Worm (Caenorhabditis elegans) whole organism, late embryonic: ENCODE results near the gene flp-3.

Experiments
- C38D4.7 ChIP-seq: fragments of 200-800 bp; sonication (Bioruptor generic); optimal IDR thresholded peaks from 2 replicates; lab custom pipeline; 2018; ENCODE audit warnings: mild to moderate bottlenecking, missing genetic modification characterization, moderate library complexity, missing compliant biosample characterization
- T23F11.4 ChIP-seq: fragments of 200-800 bp; sonication (Bioruptor generic); optimal IDR thresholded peaks from 2 replicates; lab custom pipeline; 2018; ENCODE audit warnings: mild to moderate bottlenecking, missing genetic modification characterization, missing compliant biosample characterization
- Y22D7AL.16 ChIP-seq: sonication (generic microtip); optimal IDR thresholded peaks from 2 replicates; lab custom pipeline; 2016; ENCODE audit warnings: missing genetic modification characterization, missing compliant biosample characterization
- ceh-18 ChIP-seq: sonication (generic microtip); optimal IDR thresholded peaks from 2 replicates; lab custom pipeline; 2016; ENCODE audit warnings: missing genetic modification characterization, missing compliant biosample characterization
- ceh-30 ChIP-seq: fragments of 150-350 bp; optimal IDR thresholded peaks from 2 replicates; lab custom pipeline; 2014; ENCODE audit warnings: missing biosample characterization, missing genetic modification characterization
- ceh-9 ChIP-seq: sonication (generic microtip); optimal IDR thresholded peaks from 2 replicates; lab custom pipeline; 2016; ENCODE audit warnings: mild to moderate bottlenecking, missing genetic modification characterization, inconsistent platforms, missing compliant biosample characterization
- dve-1 ChIP-seq: sonication (generic microtip); optimal IDR thresholded peaks from 2 replicates; lab custom pipeline; 2017; ENCODE audit warnings: antibody characterized with exemption, mild to moderate bottlenecking, missing genetic modification characterization, missing compliant biosample characterization
- elt-2 ChIP-seq: sonication (generic microtip); optimal IDR thresholded peaks from 2 replicates; lab custom pipeline; 2016; ENCODE audit warnings: missing genetic modification reagents, missing genetic modification characterization, missing compliant biosample characterization
- elt-4 ChIP-seq: sonication (generic microtip); optimal IDR thresholded peaks from 2 replicates; lab custom pipeline; 2016; ENCODE audit warnings: missing genetic modification characterization, missing compliant biosample characterization
- eyg-1 ChIP-seq: sonication (generic microtip); optimal IDR thresholded peaks from 2 replicates; lab custom pipeline; 2016; ENCODE audit warnings: missing genotype, missing genetic modification characterization, missing compliant biosample characterization
- fax-1 ChIP-seq: sonication (generic microtip); optimal IDR thresholded peaks from 2 replicates; lab custom pipeline; 2016; ENCODE audit warnings: missing genotype, missing genetic modification characterization, missing compliant biosample characterization
- fkh-6 ChIP-seq: sonication (generic microtip); optimal IDR thresholded peaks from 2 replicates; lab custom pipeline; 2016; ENCODE audit warnings: missing genetic modification characterization, missing compliant biosample characterization
- gmeb-2 ChIP-seq: sonication (generic microtip); optimal IDR thresholded peaks from 2 replicates; lab custom pipeline; 2016; ENCODE audit warnings: missing genetic modification characterization, inconsistent platforms, missing compliant biosample characterization
- hlh-13 ChIP-seq: fragments of 200-800 bp; sonication (Bioruptor generic); optimal IDR thresholded peaks from 2 replicates; lab custom pipeline; 2018; ENCODE audit warnings: mild to moderate bottlenecking, missing genetic modification characterization, missing compliant biosample characterization
- madf-2 ChIP-seq: sonication (generic microtip); optimal IDR thresholded peaks from 2 replicates; lab custom pipeline; 2017; ENCODE audit warnings: missing genetic modification characterization, missing compliant biosample characterization
- mec-3 ChIP-seq: sonication (generic microtip); optimal IDR thresholded peaks from 2 replicates; lab custom pipeline; 2016; ENCODE audit warnings: borderline replicate concordance, missing genetic modification characterization, missing compliant biosample characterization
- nhr-232 ChIP-seq: sonication (generic microtip); optimal IDR thresholded peaks from 2 replicates; lab custom pipeline; 2016; ENCODE audit warnings: missing genetic modification characterization, missing compliant biosample characterization
- pha-4 ChIP-seq: fragments of 150-350 bp; optimal IDR thresholded peaks from 2 replicates; lab custom pipeline; 2018; ENCODE audit warnings: missing biosample characterization, missing genetic modification reagents, missing genetic modification characterization
- sdc-2 ChIP-seq: sonication (generic microtip); optimal IDR thresholded peaks from 2 replicates; lab custom pipeline; 2016; ENCODE audit warnings: missing genotype, missing genetic modification characterization, missing compliant biosample characterization
- sox-2 ChIP-seq: fragments of 200-800 bp; sonication (Bioruptor generic); IDR thresholded peaks from 2 replicates; pipeline ENCODE4 v1.3.6; 2022; ENCODE audit warnings: missing genetic modification reagents, missing genetic modification characterization, missing compliant biosample characterization
- unc-55 ChIP-seq: sonication (generic microtip); optimal IDR thresholded peaks from 2 replicates; lab custom pipeline; 2017; ENCODE audit warnings: missing biosample characterization, missing genetic modification reagents, missing genetic modification characterization
- unc-86 ChIP-seq: sonication (generic microtip); optimal IDR thresholded peaks from 2 replicates; lab custom pipeline; 2016; ENCODE audit warnings: missing genetic modification characterization, missing compliant biosample characterization
- ztf-16 ChIP-seq: sonication (generic microtip); optimal IDR thresholded peaks from 2 replicates; lab custom pipeline; 2017; ENCODE audit warnings: missing genetic modification characterization, missing compliant biosample characterization

flp-3 gene

ce11 chrX:10053742-10054409 is 38.9 kb downstream of the flp-3 start, which contains the start of gene cbs-1:
Gene cbs-1, plus strand, starts transcription at chrX:10054275.
- TF ChIP-seq fkh-6 (tag; lab: Kevin White, UChicago) (no peak), ztf-16 (tag; lab: Kevin White, UChicago) (no peak), madf-2 (tag; lab: Kevin White, UChicago) (no peak), pha-4 (no peak), ceh-9 (no peak), ceh-30 (tag; lab: Kevin White, UChicago) (no peak), elt-2 (tag; lab: Kevin White, UChicago) (peak; percentile 57), unc-55 (GFP tag; lab: Kevin White, UChicago) (no peak)

ce11 chrX:10051625-10052024 is 41.1 kb downstream of the flp-3 start:
- peak; percentile 13 for TF ChIP-seq elt-2 (tag; lab: Kevin White, UChicago)
- TF ChIP-seq sox-2, result no peak
- TF ChIP-seq nhr-232, result no peak
- TF ChIP-seq ceh-18 (tag; lab: Kevin White, UChicago), result no peak
- no peak for TF ChIP-seq elt-4 (tag; lab: Kevin White, UChicago)
- TF ChIP-seq mec-3 (tag; lab: Kevin White, UChicago), result no peak
- no peak for TF ChIP-seq hlh-13 (GFP tag; lab: Kevin White, UChicago)

ce11 chrX:10049160-10049559 is 43.6 kb downstream of the flp-3 start, which contains the start of gene gnrr-3:
Gene gnrr-3, plus strand, starts transcription at chrX:10049460.
- TF ChIP-seq elt-4 (tag; lab: Kevin White, UChicago) (no peak), eyg-1 (tag; lab: Kevin White, UChicago) (no peak), elt-2 (tag; lab: Kevin White, UChicago) (no peak), ceh-9 (no peak), gmeb-2 (no peak), unc-86 (tag; lab: Kevin White, UChicago) (no peak), C38D4.7 (no peak)

ce11 chrX:10047325-10047724 is 45.4 kb downstream of the flp-3 start, which contains the start of gene ZC374.2:
Gene ZC374.2, minus strand, starts transcription at chrX:10047425.
- no peak for TF ChIP-seq sdc-2 (tag; lab: Kevin White, UChicago)
- TF ChIP-seq unc-55 (GFP tag; lab: Kevin White, UChicago), result peak; percentile 24
- TF ChIP-seq T23F11.4, result no peak
- TF ChIP-seq dve-1, result no peak

ce11 chrX:10044473-10044872 is 48.3 kb downstream of the flp-3 start:
- TF ChIP-seq pha-4, result no peak
- TF ChIP-seq fax-1 (tag; lab: Kevin White, UChicago), result no peak
- no peak for TF ChIP-seq Y22D7AL.16 (tag; lab: Kevin White, UChicago)
- no peak for TF ChIP-seq gmeb-2
- no peak for TF ChIP-seq elt-2 (tag; lab: Kevin White, UChicago)
- TF ChIP-seq sdc-2 (tag; lab: Kevin White, UChicago), result no peak
